Fruit fly (Drosophila melanogaster) whole organism, embryonic: ENCODE results near the gene Ubi-p5E.

Experiments
- ATbp ChIP-seq: fragments of 200-800 bp; sonication (Bioruptor generic); optimal IDR thresholded peaks from 2 replicates; lab custom pipeline; 2017; ENCODE audit warnings: missing biosample characterization, mild to moderate bottlenecking, missing genetic modification characterization, missing genetic modification reagents
- Awh ChIP-seq: fragments of 200-800 bp; sonication (Bioruptor generic); IDR thresholded peaks from 2 replicates; pipeline ENCODE4, ENCODE4 v1.3.6; 2022; ENCODE audit warnings: missing biosample characterization, missing genetic modification characterization
- Bteb2 ChIP-seq: fragments of 200-800 bp; sonication (Bioruptor generic); optimal IDR thresholded peaks from 2 replicates; lab custom pipeline; 2016; ENCODE audit warnings: missing biosample characterization, missing genetic modification characterization
- C15 ChIP-seq: fragments of 200-800 bp; sonication (Bioruptor generic); IDR thresholded peaks from 3 replicates; pipeline ENCODE4 v1.3.6; 2022; ENCODE audit warnings: missing biosample characterization, missing genetic modification characterization
- CG10979 ChIP-seq: fragments of 200-800 bp; sonication (Bioruptor generic); optimal IDR thresholded peaks from 2 replicates; lab custom pipeline; 2018; ENCODE audit warnings: missing biosample characterization, mild to moderate bottlenecking, missing genetic modification characterization, moderate library complexity
- CG11504 ChIP-seq: fragments of 200-800 bp; sonication (Bioruptor generic); optimal IDR thresholded peaks from 3 replicates; lab custom pipeline; 2019; ENCODE audit warnings: missing biosample characterization, mild to moderate bottlenecking, missing genetic modification characterization, moderate library complexity
- CG12769 ChIP-seq: fragments of 200-800 bp; sonication (Bioruptor generic); optimal IDR thresholded peaks from 2 replicates; lab custom pipeline; 2019; ENCODE audit warnings: missing biosample characterization, mild to moderate bottlenecking, missing genetic modification characterization, moderate library complexity
- CG13424 ChIP-seq: fragments of 200-800 bp; sonication (Bioruptor generic); optimal IDR thresholded peaks from 2 replicates; lab custom pipeline; 2019; ENCODE audit warnings: missing biosample characterization, mild to moderate bottlenecking, missing genetic modification characterization, moderate library complexity
- CG14860 ChIP-seq: fragments of 200-800 bp; sonication (Bioruptor generic); IDR thresholded peaks from 3 replicates; pipeline ENCODE4 v1.3.6; 2022; ENCODE audit warnings: missing biosample characterization, missing genetic modification characterization; ENCODE audit not compliant: partially characterized antibody
- CG15269 ChIP-seq: fragments of 200-800 bp; sonication (Bioruptor generic); optimal IDR thresholded peaks from 2 replicates; lab custom pipeline; 2018; ENCODE audit warnings: missing biosample characterization, mild to moderate bottlenecking, missing genetic modification characterization, moderate library complexity
- CG15514 ChIP-seq: fragments of 200-800 bp; sonication (Bioruptor generic); optimal IDR thresholded peaks from 3 replicates; lab custom pipeline; 2017; ENCODE audit warnings: missing biosample characterization, missing genetic modification characterization, mild to moderate bottlenecking, moderate library complexity, missing genetic modification reagents
- CG1603 ChIP-seq: fragments of 200-800 bp; sonication (Bioruptor generic); optimal IDR thresholded peaks from 2 replicates; lab custom pipeline; 2019; ENCODE audit warnings: missing biosample characterization, mild to moderate bottlenecking, missing genetic modification characterization, moderate library complexity
- CG4282 ChIP-seq: fragments of 200-800 bp; sonication (Bioruptor generic); optimal IDR thresholded peaks from 2 replicates; lab custom pipeline; 2016; ENCODE audit warnings: missing biosample characterization, missing genetic modification characterization
- CG4360 ChIP-seq: fragments of 200-800 bp; sonication (Bioruptor generic); IDR thresholded peaks from 2 replicates; pipeline ENCODE4 v1.3.6; 2022; ENCODE audit warnings: missing biosample characterization, missing genetic modification characterization
- CG5245 ChIP-seq: fragments of 200-800 bp; sonication (Bioruptor generic); optimal IDR thresholded peaks from 3 replicates; lab custom pipeline; 2016; ENCODE audit warnings: missing biosample characterization, missing genetic modification characterization
- CG6765 ChIP-seq: fragments of 200-800 bp; sonication (Bioruptor generic); optimal IDR thresholded peaks from 3 replicates; lab custom pipeline; 2017; ENCODE audit warnings: missing biosample characterization, mild to moderate bottlenecking, missing genetic modification characterization
- CG8388 ChIP-seq: fragments of 200-800 bp; sonication (Bioruptor generic); optimal IDR thresholded peaks from 2 replicates; lab custom pipeline; 2019; ENCODE audit warnings: missing biosample characterization, mild to moderate bottlenecking, missing genetic modification characterization, moderate library complexity
- CG8478 ChIP-seq: fragments of >200 bp; optimal IDR thresholded peaks from 2 replicates; lab custom pipeline; 2018
- CG8924 ChIP-seq: fragments of 200-800 bp; optimal IDR thresholded peaks from 3 replicates; lab custom pipeline; 2019; ENCODE audit warnings: missing biosample characterization, mild to moderate bottlenecking, missing genetic modification characterization, moderate library complexity
- CG9797 ChIP-seq: fragments of 200-800 bp; sonication (Bioruptor generic); optimal IDR thresholded peaks from 3 replicates; lab custom pipeline; 2018; ENCODE audit warnings: missing biosample characterization, mild to moderate bottlenecking, missing genetic modification characterization
- D19B ChIP-seq: fragments of 200-800 bp; sonication (Bioruptor generic); optimal IDR thresholded peaks from 2 replicates; lab custom pipeline; 2017; ENCODE audit warnings: missing biosample characterization, mild to moderate bottlenecking, missing genetic modification characterization
- Dad ChIP-seq: fragments of 200-800 bp; sonication (Bioruptor generic); optimal IDR thresholded peaks from 3 replicates; lab custom pipeline; 2016; ENCODE audit warnings: missing biosample characterization, missing genetic modification characterization
- Dbx ChIP-seq: fragments of 200-800 bp; sonication (Bioruptor generic); IDR thresholded peaks from 3 replicates; pipeline ENCODE4 v1.3.6; 2022; ENCODE audit warnings: missing biosample characterization, missing genetic modification characterization
- Dip2 ChIP-seq: fragments of 200-800 bp; sonication (Bioruptor generic); IDR thresholded peaks from 2 replicates; pipeline ENCODE4 v1.3.6; 2022; ENCODE audit warnings: missing biosample characterization, missing genetic modification characterization
- E2f2 ChIP-seq: fragments of 200-800 bp; sonication (Bioruptor generic); IDR thresholded peaks from 2 replicates; pipeline ENCODE4 v1.3.6; 2022; ENCODE audit warnings: missing biosample characterization, missing genetic modification characterization
- Lhr ChIP-seq: fragments of 200-800 bp; sonication (Bioruptor generic); optimal IDR thresholded peaks from 3 replicates; lab custom pipeline; 2017; ENCODE audit warnings: mild to moderate bottlenecking, missing biosample characterization, missing genetic modification reagents, missing genetic modification characterization
- Mes4 ChIP-seq: fragments of 200-800 bp; sonication (Bioruptor generic); optimal IDR thresholded peaks from 2 replicates; lab custom pipeline; 2016; ENCODE audit warnings: missing biosample characterization, missing genetic modification characterization
- Mrtf ChIP-seq: fragments of 200-800 bp; sonication (Bioruptor generic); IDR thresholded peaks from 3 replicates; pipeline ENCODE4 v1.3.6; 2022; ENCODE audit warnings: missing biosample characterization, missing genetic modification characterization
- Myb ChIP-seq: fragments of 200-800 bp; sonication (Bioruptor generic); optimal IDR thresholded peaks from 2 replicates; lab custom pipeline; 2016; ENCODE audit warnings: missing biosample characterization, missing genetic modification characterization
- NfI ChIP-seq: fragments of 200-800 bp; sonication (Bioruptor generic); optimal IDR thresholded peaks from 3 replicates; lab custom pipeline; 2018; ENCODE audit warnings: missing biosample characterization, mild to moderate bottlenecking, missing genetic modification characterization, moderate library complexity
- Six4 ChIP-seq: fragments of 200-800 bp; sonication (Bioruptor generic); optimal IDR thresholded peaks from 2 replicates; lab custom pipeline; 2016; ENCODE audit warnings: missing biosample characterization, missing genetic modification characterization
- Sry-δ ChIP-seq: fragments of 200-800 bp; sonication (Bioruptor generic); optimal IDR thresholded peaks from 2 replicates; lab custom pipeline; 2016; ENCODE audit warnings: missing biosample characterization, missing genetic modification characterization
- aop ChIP-seq: fragments of 200-800 bp; sonication (Bioruptor generic); IDR thresholded peaks from 2 replicates; pipeline ENCODE4 v1.3.6; 2022; ENCODE audit warnings: missing biosample characterization, missing genetic modification characterization
- ci ChIP-seq: fragments of 200-800 bp; sonication (Bioruptor generic); IDR thresholded peaks from 3 replicates; pipeline ENCODE4 v1.3.6; 2022; ENCODE audit warnings: missing biosample characterization, missing genetic modification characterization
- da ChIP-seq: fragments of 200-800 bp; sonication (Bioruptor generic); optimal IDR thresholded peaks from 2 replicates; lab custom pipeline; 2016; ENCODE audit warnings: missing biosample characterization, missing genetic modification characterization
- dati ChIP-seq: fragments of 200-800 bp; sonication (Bioruptor generic); IDR thresholded peaks from 2 replicates; pipeline ENCODE4 v1.3.6; 2022; ENCODE audit warnings: missing biosample characterization, missing genetic modification characterization
- emc ChIP-seq: fragments of 200-800 bp; sonication (Bioruptor generic); optimal IDR thresholded peaks from 2 replicates; lab custom pipeline; 2016; ENCODE audit warnings: missing biosample characterization, missing genetic modification characterization
- exex ChIP-seq: fragments of 200-800 bp; sonication (Bioruptor generic); optimal IDR thresholded peaks from 4 replicates; lab custom pipeline; 2018; ENCODE audit warnings: missing biosample characterization, mild to moderate bottlenecking, missing genetic modification characterization, moderate library complexity
- fd102C ChIP-seq: fragments of 200-800 bp; sonication (Bioruptor generic); optimal IDR thresholded peaks from 2 replicates; lab custom pipeline; 2018; ENCODE audit warnings: missing biosample characterization, mild to moderate bottlenecking, missing genetic modification characterization, moderate library complexity
- ftz-f1 ChIP-seq: fragments of 200-800 bp; sonication (Bioruptor generic); optimal IDR thresholded peaks from 2 replicates; lab custom pipeline; 2016; ENCODE audit warnings: missing biosample characterization, missing genetic modification characterization
- gem ChIP-seq: fragments of 200-800 bp; sonication (Bioruptor generic); optimal IDR thresholded peaks from 2 replicates; lab custom pipeline; 2019; ENCODE audit warnings: missing biosample characterization, mild to moderate bottlenecking, missing genetic modification characterization, moderate library complexity
- kni ChIP-seq: fragments of 200-800 bp; sonication (Bioruptor generic); optimal IDR thresholded peaks from 3 replicates; lab custom pipeline; 2017; ENCODE audit warnings: mild to moderate bottlenecking, missing biosample characterization, missing genetic modification reagents, missing genetic modification characterization
- odd ChIP-seq: fragments of 200-800 bp; sonication (Bioruptor generic); optimal IDR thresholded peaks from 2 replicates; lab custom pipeline; 2017; ENCODE audit warnings: missing biosample characterization, mild to moderate bottlenecking, missing genetic modification characterization
- sens-2 ChIP-seq: fragments of 200-800 bp; sonication (Bioruptor generic); IDR thresholded peaks from 2 replicates; pipeline ENCODE4 v1.3.6; 2022; ENCODE audit warnings: missing biosample characterization, missing genetic modification characterization
- sna ChIP-seq: fragments of 200-800 bp; sonication (Bioruptor generic); IDR thresholded peaks from 2 replicates; pipeline ENCODE4 v1.3.6; 2022; ENCODE audit warnings: missing biosample characterization, missing genetic modification characterization; ENCODE audit not compliant: partially characterized antibody
- so ChIP-seq: fragments of 200-800 bp; sonication (Bioruptor generic); IDR thresholded peaks from 3 replicates; pipeline ENCODE4 v1.3.6; 2022; ENCODE audit warnings: missing biosample characterization, missing genetic modification characterization
- toy ChIP-seq: fragments of 200-800 bp; sonication (Bioruptor generic); IDR thresholded peaks from 2 replicates; pipeline ENCODE4 v1.3.6; 2022; ENCODE audit warnings: missing biosample characterization, missing genetic modification characterization
- tup ChIP-seq: fragments of 200-800 bp; sonication (Bioruptor generic); optimal IDR thresholded peaks from 2 replicates; lab custom pipeline; 2016; ENCODE audit warnings: missing biosample characterization, mild to moderate bottlenecking, missing genetic modification characterization, moderate library complexity
- unpg ChIP-seq: fragments of 200-800 bp; sonication (Bioruptor generic); optimal IDR thresholded peaks from 3 replicates; lab custom pipeline; 2018; ENCODE audit warnings: missing biosample characterization, mild to moderate bottlenecking, missing genetic modification characterization, moderate library complexity
- vnd ChIP-seq: fragments of 200-800 bp; sonication (Bioruptor generic); IDR thresholded peaks from 3 replicates; pipeline ENCODE4 v1.3.6; 2022; ENCODE audit warnings: missing biosample characterization, missing genetic modification characterization; ENCODE audit not compliant: partially characterized antibody
- wek ChIP-seq: fragments of 200-800 bp; sonication (Bioruptor generic); optimal IDR thresholded peaks from 3 replicates; lab custom pipeline; 2018; ENCODE audit warnings: missing biosample characterization, mild to moderate bottlenecking, missing genetic modification characterization, moderate library complexity

The Ubi-p5E gene

DNA sequence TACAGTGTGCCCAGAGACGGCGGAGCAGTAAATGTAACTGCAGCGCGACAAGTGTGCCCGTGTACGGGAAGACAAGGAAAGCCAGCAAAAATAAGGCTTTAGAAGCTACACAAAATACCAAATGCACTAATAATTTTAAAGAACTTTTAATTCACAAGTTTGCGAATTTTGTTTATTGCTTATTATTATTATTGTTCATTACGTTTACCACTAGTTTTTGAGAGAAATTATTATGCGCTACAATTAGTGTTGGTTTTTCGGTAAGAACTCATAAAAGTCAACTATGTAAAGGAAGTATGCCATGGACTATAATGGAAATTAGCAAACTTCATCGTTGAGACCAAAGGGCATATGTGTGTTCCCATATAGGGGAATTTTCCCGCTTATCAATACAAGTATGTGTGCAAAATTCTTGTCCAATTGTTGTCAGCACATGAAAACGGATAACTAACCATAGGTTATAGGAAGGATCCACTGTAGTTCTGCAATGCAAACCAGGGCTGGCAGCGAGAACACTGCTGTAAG is 12.2 kb downstream of the Ubi-p5E start, which contains the start of gene schlank (continued):
- TF ChIP-seq CG10979 (tag; lab: Kevin White, UChicago), result peak; percentile 26
- TF ChIP-seq Myb (GFP tag; lab: Kevin White, UChicago), result peak; percentile 44
- peak; percentile 89 for TF ChIP-seq CG9797 (GFP tag; lab: Kevin White, UChicago)
- no peak for TF ChIP-seq kni (GFP tag; lab: Kevin White, UChicago)
- TF ChIP-seq toy (GFP tag; lab: Robert Waterston, UW), result no peak
- no peak for TF ChIP-seq ftz-f1 (GFP tag; lab: Kevin White, UChicago)
- TF ChIP-seq odd (GFP tag; lab: Kevin White, UChicago), result no peak
- 0 out of 2 replicates have a peak, but pooled peaks have one; percentile 20 for TF ChIP-seq aop
- TF ChIP-seq E2f2, result peak; percentile 39; the same call in 1 of the 2 replicates
- no peak for TF ChIP-seq CG14860 (GFP tag; lab: Robert Waterston, UW)
- TF ChIP-seq gem (tag; lab: Kevin White, UChicago), result peak; percentile 69
- no peak for TF ChIP-seq sna (GFP tag; lab: Robert Waterston, UW)
- TF ChIP-seq Awh (GFP tag; lab: Robert Waterston, UW), result peak; percentile 56
- peak; percentile 71 for TF ChIP-seq Lhr (GFP tag; lab: Kevin White, UChicago)
- no peak for TF ChIP-seq CG11504 (tag; lab: Kevin White, UChicago)
- TF ChIP-seq dati (GFP tag; lab: Robert Waterston, UW), result no peak
- no peak for TF ChIP-seq CG8478 (lab: Kevin White, UChicago)
- peak; percentile 12 for TF ChIP-seq CG15514 (GFP tag; lab: Kevin White, UChicago)
- TF ChIP-seq emc (GFP tag; lab: Kevin White, UChicago), result no peak
- TF ChIP-seq unpg (GFP tag; lab: Kevin White, UChicago), result peak; percentile 44
- TF ChIP-seq exex, result no peak
- no peak for TF ChIP-seq Bteb2
- no peak for TF ChIP-seq Mrtf (GFP tag; lab: Robert Waterston, UW)
- TF ChIP-seq vnd, result no peak
- TF ChIP-seq so (GFP tag; lab: Robert Waterston, UW), result 0 out of 3 replicates have a peak, but pooled peaks have one; percentile 2
- peak; percentile 52 for TF ChIP-seq CG8388 (GFP tag; lab: Kevin White, UChicago)
- no peak for TF ChIP-seq CG4360
- TF ChIP-seq CG12769, result peak; percentile 59
- no peak for TF ChIP-seq C15 (GFP tag; lab: Robert Waterston, UW)
- peak; percentile 81 for TF ChIP-seq ci (GFP tag; lab: Robert Waterston, UW)
- TF ChIP-seq wek (GFP tag; lab: Kevin White, UChicago), result no peak
- TF ChIP-seq Dbx (GFP tag; lab: Robert Waterston, UW), result 0 out of 3 replicates have a peak, but pooled peaks have one; percentile 36
- TF ChIP-seq CG6765 (GFP tag; lab: Kevin White, UChicago), result peak; percentile 20
- no peak for TF ChIP-seq D19B
- no peak for TF ChIP-seq sens-2 (GFP tag; lab: Robert Waterston, UW)
- no peak for TF ChIP-seq ATbp (GFP tag; lab: Kevin White, UChicago)
- TF ChIP-seq CG5245 (GFP tag; lab: Kevin White, UChicago), result no peak
- peak; percentile 8 for TF ChIP-seq Six4 (GFP tag; lab: Kevin White, UChicago)
- no peak for TF ChIP-seq fd102C (GFP tag; lab: Kevin White, UChicago)
- TF ChIP-seq CG8924 (tag; lab: Kevin White, UChicago), result peak; percentile 25
- peak; percentile 30 for TF ChIP-seq Sry-δ
- peak; percentile 45 for TF ChIP-seq CG1603 (tag; lab: Kevin White, UChicago)
- TF ChIP-seq Dad (GFP tag; lab: Kevin White, UChicago), result peak; percentile 25
- TF ChIP-seq CG4282 (GFP tag; lab: Kevin White, UChicago), result peak; percentile 38
- TF ChIP-seq da, result no peak
- TF ChIP-seq Mes4 (GFP tag; lab: Kevin White, UChicago), result no peak
- TF ChIP-seq tup (GFP tag; lab: Kevin White, UChicago), result no peak
- no peak for TF ChIP-seq CG15269 (tag; lab: Kevin White, UChicago)
- TF ChIP-seq CG13424 (tag; lab: Kevin White, UChicago), result peak; percentile 53
- peak; percentile 50 for TF ChIP-seq NfI
- no peak for TF ChIP-seq Dip2 (GFP tag; lab: Robert Waterston, UW)
